Worm (Caenorhabditis elegans) whole organism, late embryonic: ENCODE results near the gene epic-1.

Experiments used
- ama-1 ChIP-seq: fragments of 150-350 bp; optimal IDR thresholded peaks from 2 replicates; lab custom pipeline; 2014
- ceh-9 ChIP-seq: sonication (generic microtip); optimal IDR thresholded peaks from 2 replicates; lab custom pipeline; 2016; ENCODE audit warnings: mild to moderate bottlenecking, missing genetic modification characterization, inconsistent platforms, missing compliant biosample characterization
- dve-1 ChIP-seq: sonication (generic microtip); optimal IDR thresholded peaks from 2 replicates; lab custom pipeline; 2017; ENCODE audit warnings: antibody characterized with exemption, mild to moderate bottlenecking, missing genetic modification characterization, missing compliant biosample characterization
- eyg-1 ChIP-seq: sonication (generic microtip); optimal IDR thresholded peaks from 2 replicates; lab custom pipeline; 2016; ENCODE audit warnings: missing genotype, missing genetic modification characterization, missing compliant biosample characterization
- fkh-10 ChIP-seq: fragments of 150-350 bp; optimal IDR thresholded peaks from 2 replicates; lab custom pipeline; 2014; ENCODE audit warnings: missing biosample characterization, missing genetic modification reagents, missing genetic modification characterization
- gmeb-2 ChIP-seq: sonication (generic microtip); optimal IDR thresholded peaks from 2 replicates; lab custom pipeline; 2016; ENCODE audit warnings: missing genetic modification characterization, inconsistent platforms, missing compliant biosample characterization
- hlh-30 ChIP-seq: sonication (generic microtip); optimal IDR thresholded peaks from 2 replicates; lab custom pipeline; 2017; ENCODE audit warnings: antibody characterized with exemption, missing genetic modification characterization, missing compliant biosample characterization; ENCODE audit not compliant: insufficient read depth
- pag-3 ChIP-seq: sonication (generic microtip); optimal IDR thresholded peaks from 2 replicates; lab custom pipeline; 2016; ENCODE audit warnings: missing compliant biosample characterization, missing genetic modification characterization, borderline replicate concordance
- pha-4 ChIP-seq: fragments of 150-350 bp; optimal IDR thresholded peaks from 2 replicates; lab custom pipeline; 2018; ENCODE audit warnings: missing biosample characterization, missing genetic modification reagents, missing genetic modification characterization
- pqm-1 ChIP-seq: sonication (generic microtip); optimal IDR thresholded peaks from 2 replicates; lab custom pipeline; 2016; ENCODE audit warnings: missing genetic modification characterization, missing compliant biosample characterization
- sox-2 ChIP-seq: fragments of 200-800 bp; sonication (Bioruptor generic); IDR thresholded peaks from 2 replicates; pipeline ENCODE4 v1.3.6; 2022; ENCODE audit warnings: missing genetic modification reagents, missing genetic modification characterization, missing compliant biosample characterization
- sox-4 ChIP-seq: sonication (generic microtip); optimal IDR thresholded peaks from 2 replicates; lab custom pipeline; 2017; ENCODE audit warnings: mild to moderate bottlenecking, missing genetic modification characterization, inconsistent platforms, missing compliant biosample characterization
- tbx-2 ChIP-seq: sonication (generic microtip); optimal IDR thresholded peaks from 2 replicates; lab custom pipeline; 2016; ENCODE audit warnings: missing genetic modification characterization, missing compliant biosample characterization
- tbx-7 ChIP-seq: sonication (generic microtip); optimal IDR thresholded peaks from 2 replicates; lab custom pipeline; 2016; ENCODE audit warnings: missing genotype, missing genetic modification characterization, missing compliant biosample characterization

DNA sequence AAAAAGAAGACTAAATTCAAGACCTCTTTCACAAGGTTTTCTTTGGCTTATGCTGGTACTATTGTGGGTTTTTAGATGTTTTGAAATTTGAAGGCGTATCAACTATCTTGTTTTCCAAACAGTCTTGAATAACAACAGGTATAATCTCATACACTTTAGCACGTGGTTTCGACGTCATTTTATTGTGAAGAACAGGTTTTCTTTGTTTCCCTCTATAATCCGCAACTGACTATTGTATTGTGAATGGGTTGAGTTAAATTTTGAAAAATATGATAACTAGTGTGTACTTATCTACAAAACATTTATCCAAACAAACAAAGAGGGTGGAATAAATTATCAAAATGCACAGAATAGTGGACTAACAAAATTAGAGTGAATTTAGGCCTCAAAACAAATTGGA lies 30.5 kb downstream of the epic-1 start:
- no peak for TF ChIP-seq ama-1 (lab: Kevin White, UChicago)
- TF ChIP-seq pqm-1: no peak
- TF ChIP-seq eyg-1: no peak
- TF ChIP-seq ceh-9 (tag; lab: Kevin White, UChicago): no peak
- no peak for TF ChIP-seq hlh-30 (tag; lab: Kevin White, UChicago)
- no peak for TF ChIP-seq tbx-2 (tag; lab: Kevin White, UChicago)
- TF ChIP-seq pha-4 (tag; lab: Kevin White, UChicago): no peak
- TF ChIP-seq sox-2 (GFP tag; lab: Robert Waterston, UW): no peak
- TF ChIP-seq sox-4 (tag; lab: Kevin White, UChicago): no peak
- TF ChIP-seq tbx-7 (tag; lab: Kevin White, UChicago): no peak
- TF ChIP-seq gmeb-2 (tag; lab: Kevin White, UChicago): no peak
- TF ChIP-seq pag-3 (tag; lab: Kevin White, UChicago): no peak
- no peak for TF ChIP-seq fkh-10 (GFP tag; lab: Kevin White, UChicago)
- no peak for TF ChIP-seq dve-1 (tag; lab: Kevin White, UChicago)
